Fruit fly (Drosophila melanogaster) whole organism, embryonic: ENCODE data around the gene PGRP-LE.

Experiments used
- CG15479 ChIP-seq: fragments of 200-800 bp; sonication (Bioruptor generic); optimal IDR thresholded peaks from 3 replicates; lab custom pipeline; 2019; ENCODE audit warnings: missing biosample characterization, mild to moderate bottlenecking, missing genetic modification characterization, moderate library complexity
- CG3407 ChIP-seq: fragments of 200-800 bp; sonication (Bioruptor generic); optimal IDR thresholded peaks from 2 replicates; lab custom pipeline; 2018; ENCODE audit warnings: missing biosample characterization, mild to moderate bottlenecking, missing genetic modification characterization
- lov ChIP-seq, 2 experiments: fragments of 200-800 bp in 1 of 2; fragments of >200 bp in 1 of 2; sonication (Bioruptor generic) in 1 of 2; IDR thresholded peaks in 1 of 2; optimal IDR thresholded peaks in 1 of 2; 2 replicates in 1 of 2; 3 replicates in 1 of 2; pipeline versions ENCODE4 v1.3.6 to Lab custom; 2017 to 2022; ENCODE audit warnings: missing biosample characterization in 1 of 2, missing genetic modification characterization in 1 of 2
- zen ChIP-seq: fragments of 200-800 bp; sonication (Bioruptor generic); optimal IDR thresholded peaks from 3 replicates; lab custom pipeline; 2018; ENCODE audit warnings: missing biosample characterization, mild to moderate bottlenecking, missing genetic modification characterization, moderate library complexity

The PGRP-LE gene

dm6 chrX:15756018-15756417 is 47.7 kb downstream of the PGRP-LE start, which contains the start of gene CG8260 (continued):
- TF ChIP-seq CG3407 (GFP tag; lab: Kevin White, UChicago): no peak
- no peak for TF ChIP-seq CG15479 (GFP tag; lab: Kevin White, UChicago)
- TF ChIP-seq zen (tag; lab: Kevin White, UChicago): no peak
- TF ChIP-seq lov (optimal IDR thresholded peaks at IDR 0.05; lab: Kevin White, UChicago): no peak
- TF ChIP-seq lov (GFP tag; IDR thresholded peaks at IDR 0.05; lab: Robert Waterston, UW): no peak
